Fruit fly (Drosophila melanogaster): ENCODE measurements around the gene CG7031.

CG7031 gene

dm6 chr3R:22822729-22823128 lies 18.6 kb downstream of the CG7031 start (continued):
- TF ChIP-seq CG3847 (GFP tag; IDR thresholded peaks at IDR 0.05) = peak; percentile 19; the same call in 1 of the 2 replicates
- TF ChIP-seq CG6175 (GFP tag; IDR thresholded peaks at IDR 0.05) = no peak
- no peak for TF ChIP-seq zen (tag; optimal IDR thresholded peaks at IDR 0.05)
- no peak for TF ChIP-seq kay (GFP tag; optimal IDR thresholded peaks at IDR 0.05)
- TF ChIP-seq bigmax (GFP tag; optimal IDR thresholded peaks at IDR 0.05) = no peak
- TF ChIP-seq Kr (GFP tag; optimal IDR thresholded peaks at IDR 0.05) = no peak
- TF ChIP-seq Awh (GFP tag; IDR thresholded peaks at IDR 0.05) = no peak
- no peak for TF ChIP-seq fd96Cb (tag; optimal IDR thresholded peaks at IDR 0.05)
- no peak for TF ChIP-seq H15 (GFP tag; IDR thresholded peaks at IDR 0.05)
- no peak for TF ChIP-seq cad (GFP tag; optimal IDR thresholded peaks at IDR 0.05)
- TF ChIP-seq CG7357 (GFP tag; IDR thresholded peaks at IDR 0.05) = no peak
- no peak for TF ChIP-seq gfzf (GFP tag; optimal IDR thresholded peaks at IDR 0.05)
- TF ChIP-seq CG31388 (GFP tag; optimal IDR thresholded peaks at IDR 0.05) = no peak
- no peak for TF ChIP-seq fu2 (GFP tag; optimal IDR thresholded peaks at IDR 0.05)
- no peak for TF ChIP-seq CG18619 (GFP tag; optimal IDR thresholded peaks at IDR 0.05)
- TF ChIP-seq amos (GFP tag; IDR thresholded peaks at IDR 0.05; ENCODE audit: partially characterized antibody) = no peak
- no peak for TF ChIP-seq CG5180 (GFP tag; optimal IDR thresholded peaks at IDR 0.05)
- TF ChIP-seq CG7271 (tag; optimal IDR thresholded peaks at IDR 0.05) = no peak
- TF ChIP-seq inv (GFP tag; IDR thresholded peaks at IDR 0.05; ENCODE audit: partially characterized antibody) = no peak
- TF ChIP-seq CG13894 (tag; optimal IDR thresholded peaks at IDR 0.05) = peak; percentile 27
- TF ChIP-seq pros (GFP tag; optimal IDR thresholded peaks at IDR 0.05) = no peak
- peak; percentile 51 for TF ChIP-seq gem (tag; optimal IDR thresholded peaks at IDR 0.05)
- TF ChIP-seq Nf-YA (GFP tag; IDR thresholded peaks at IDR 0.05) = 0 out of 2 replicates have a peak, but pooled peaks have one; percentile 23
- TF ChIP-seq Atf3 (GFP tag; optimal IDR thresholded peaks at IDR 0.05) = no peak
- no peak for TF ChIP-seq Dll (GFP tag; IDR thresholded peaks at IDR 0.05; ENCODE audit: partially characterized antibody)
- no peak for TF ChIP-seq gsb (GFP tag; IDR thresholded peaks at IDR 0.05)
- no peak for TF ChIP-seq schlank (tag; optimal IDR thresholded peaks at IDR 0.05)
- peak; percentile 52 for TF ChIP-seq CG11504 (tag; optimal IDR thresholded peaks at IDR 0.05)
- 0 out of 3 replicates have a peak, but pooled peaks have one; percentile 15 for TF ChIP-seq dysf (GFP tag; IDR thresholded peaks at IDR 0.05)
- no peak for TF ChIP-seq yki (optimal IDR thresholded peaks at IDR 0.05)
- TF ChIP-seq Ssrp (tag; optimal IDR thresholded peaks at IDR 0.05) = no peak
- no peak for TF ChIP-seq Dfd (GFP tag; optimal IDR thresholded peaks at IDR 0.05)
- peak; percentile 10 for TF ChIP-seq CG6765 (GFP tag; optimal IDR thresholded peaks at IDR 0.05)
- TF ChIP-seq jumu (GFP tag; optimal IDR thresholded peaks at IDR 0.05) = no peak
- no peak for TF ChIP-seq trh (GFP tag; optimal IDR thresholded peaks at IDR 0.05)
- TF ChIP-seq CG4730 (GFP tag; IDR thresholded peaks at IDR 0.05) = no peak
- TF ChIP-seq CG15073 (GFP tag; optimal IDR thresholded peaks at IDR 0.05) = no peak
- peak; percentile 15; the same call in 1 of the 2 replicates for TF ChIP-seq slbo (GFP tag; IDR thresholded peaks at IDR 0.05)
- TF ChIP-seq tll (GFP tag; optimal IDR thresholded peaks at IDR 0.05) = no peak
- TF ChIP-seq Ada2b (GFP tag; IDR thresholded peaks at IDR 0.05) = no peak
- no peak for TF ChIP-seq Stat92E (GFP tag; optimal IDR thresholded peaks at IDR 0.05)
- no peak for TF ChIP-seq nerfin-2 (GFP tag; IDR thresholded peaks at IDR 0.05; ENCODE audit: partially characterized antibody)
- no peak for TF ChIP-seq CG8944 (GFP tag; optimal IDR thresholded peaks at IDR 0.05)
- TF ChIP-seq tgo (GFP tag; IDR thresholded peaks at IDR 0.05) = peak; percentile 22; the same call in 1 of the 3 replicates
- TF ChIP-seq HmgD (GFP tag; optimal IDR thresholded peaks at IDR 0.05) = no peak
- TF ChIP-seq CG11456 (GFP tag; IDR thresholded peaks at IDR 0.05) = no peak
- TF ChIP-seq cwo (GFP tag; optimal IDR thresholded peaks at IDR 0.05) = no peak
- no peak for TF ChIP-seq lilli (GFP tag; optimal IDR thresholded peaks at IDR 0.05)
- no peak for TF ChIP-seq en (GFP tag; optimal IDR thresholded peaks at IDR 0.05)
- no peak for TF ChIP-seq Abd-B (GFP tag; optimal IDR thresholded peaks at IDR 0.05)
- TF ChIP-seq bab2 (GFP tag; optimal IDR thresholded peaks at IDR 0.05) = no peak
